Worm (Caenorhabditis elegans): ENCODE measurements around the gene rga-1.

The rga-1 gene

DNA sequence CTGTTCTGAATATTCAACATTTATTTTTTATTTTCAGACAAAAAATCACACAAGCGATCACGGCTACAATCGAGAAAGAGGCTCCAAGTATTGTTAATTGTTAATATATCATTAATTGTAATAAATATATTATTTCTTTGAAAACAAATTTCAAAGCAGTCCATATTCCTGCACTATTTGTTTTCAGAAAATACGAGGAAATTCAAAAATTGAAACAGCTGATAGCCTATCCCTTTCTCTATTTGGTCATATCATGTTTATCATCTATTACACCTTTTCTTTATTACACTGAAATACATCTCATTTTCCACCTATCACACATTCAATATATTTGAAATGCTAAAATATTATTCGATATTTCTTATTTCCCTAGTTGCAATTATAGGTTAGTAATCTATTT, 19.7 kb upstream of the rga-1 start, which contains the start of gene W02B12.13:
W02B12.13 (plus strand) TSS at position 301 of the 400 bp plus-strand sequence.
- TF ChIP-seq scrt-1 (GFP tag; IDR thresholded peaks at IDR 0.05) (no peak), aly-1 (tag; optimal IDR thresholded peaks at IDR 0.05) (no peak), tra-4 (tag; optimal IDR thresholded peaks at IDR 0.05) (no peak)

ce11 chrII:11448753-11449152, 15.9 kb upstream of the rga-1 start, which contains the start of gene W02B12.1:
Gene W02B12.1, plus strand, starts transcription at chrII:11449021.
- no peak for TF ChIP-seq flt-1 (GFP tag; IDR thresholded peaks at IDR 0.05)
- TF ChIP-seq tra-4 (tag; optimal IDR thresholded peaks at IDR 0.05), result no peak
- no peak for TF ChIP-seq hmg-4 (GFP tag; optimal IDR thresholded peaks at IDR 0.05)
- TF ChIP-seq ceh-13 (GFP tag; optimal IDR thresholded peaks at IDR 0.05), result no peak
- TF ChIP-seq hnd-1 (tag; optimal IDR thresholded peaks at IDR 0.05), result no peak
- TF ChIP-seq ama-1 (optimal IDR thresholded peaks at IDR 0.05), result no peak
- TF ChIP-seq hmbx-1 (tag; optimal IDR thresholded peaks at IDR 0.05), result no peak
- TF ChIP-seq aly-1 (tag; optimal IDR thresholded peaks at IDR 0.05), result no peak

ce11 chrII:11450882-11451281, 13.8 kb upstream of the rga-1 start:
- TF ChIP-seq ama-1 (optimal IDR thresholded peaks at IDR 0.05) (no peak), sea-1 (GFP tag; conservative IDR thresholded peaks at IDR 0.05) (no peak), ceh-36 (tag; optimal IDR thresholded peaks at IDR 0.05) (no peak), tra-4 (tag; optimal IDR thresholded peaks at IDR 0.05) (no peak), ets-7 (tag; optimal IDR thresholded peaks at IDR 0.05) (no peak), hmbx-1 (tag; optimal IDR thresholded peaks at IDR 0.05) (no peak), hnd-1 (tag; optimal IDR thresholded peaks at IDR 0.05) (no peak), ceh-13 (GFP tag; optimal IDR thresholded peaks at IDR 0.05) (no peak), scrt-1 (GFP tag; IDR thresholded peaks at IDR 0.05) (no peak), tbx-11 (GFP tag; IDR thresholded peaks at IDR 0.05) (no peak), hmg-4 (GFP tag; optimal IDR thresholded peaks at IDR 0.05) (no peak), tbx-37 (GFP tag; conservative IDR thresholded peaks at IDR 0.05) (no peak), F13C5.2 (tag; optimal IDR thresholded peaks at IDR 0.05) (no peak), flt-1 (GFP tag; IDR thresholded peaks at IDR 0.05) (no peak), B0310.2 (tag; optimal IDR thresholded peaks at IDR 0.05) (no peak), aly-1 (tag; optimal IDR thresholded peaks at IDR 0.05) (no peak), pes-1 (GFP tag; IDR thresholded peaks at IDR 0.05) (no peak)

DNA sequence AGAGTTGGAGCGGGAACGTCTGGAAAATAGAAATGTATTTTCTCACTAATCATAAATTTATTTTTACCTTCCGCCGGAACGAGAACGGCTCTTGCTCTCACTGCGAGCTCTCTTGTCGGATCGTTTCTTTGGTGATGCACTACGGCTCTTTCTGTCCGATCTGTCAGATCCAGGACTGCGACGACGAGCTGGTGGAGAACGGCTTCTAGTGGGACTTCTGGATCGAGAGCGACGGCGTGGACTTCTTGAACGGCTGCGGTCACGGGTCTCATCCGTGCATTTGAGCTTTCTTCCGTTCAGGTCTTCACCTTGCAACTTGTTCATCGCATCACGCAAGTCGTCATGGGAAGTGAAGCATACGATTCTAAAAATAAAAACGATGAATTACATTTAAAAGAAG, 13.0 kb upstream of the rga-1 start:
- TF ChIP-seq hmg-4 (GFP tag; optimal IDR thresholded peaks at IDR 0.05) (no peak), ama-1 (optimal IDR thresholded peaks at IDR 0.05) (no peak), F13C5.2 (tag; optimal IDR thresholded peaks at IDR 0.05) (no peak), tbx-11 (GFP tag; IDR thresholded peaks at IDR 0.05) (no peak), flt-1 (GFP tag; IDR thresholded peaks at IDR 0.05) (no peak), tra-4 (tag; optimal IDR thresholded peaks at IDR 0.05) (no peak), tbx-37 (GFP tag; conservative IDR thresholded peaks at IDR 0.05) (no peak), ceh-13 (GFP tag; optimal IDR thresholded peaks at IDR 0.05) (no peak), ceh-36 (tag; optimal IDR thresholded peaks at IDR 0.05) (no peak), B0310.2 (tag; optimal IDR thresholded peaks at IDR 0.05) (no peak), scrt-1 (GFP tag; IDR thresholded peaks at IDR 0.05) (no peak), hnd-1 (tag; optimal IDR thresholded peaks at IDR 0.05) (no peak), pes-1 (GFP tag; IDR thresholded peaks at IDR 0.05) (no peak), aly-1 (tag; optimal IDR thresholded peaks at IDR 0.05) (no peak), ets-7 (tag; optimal IDR thresholded peaks at IDR 0.05) (no peak), sea-1 (GFP tag; conservative IDR thresholded peaks at IDR 0.05) (no peak), hmbx-1 (tag; optimal IDR thresholded peaks at IDR 0.05) (no peak)

ce11 chrII:11452498-11453005, 12.1 kb upstream of the rga-1 start, which contains the start of gene rsp-2:
Gene rsp-2, minus strand, starts transcription at chrII:11452955.
- no peak for TF ChIP-seq aly-1 (tag; optimal IDR thresholded peaks at IDR 0.05)
- TF ChIP-seq scrt-1 (GFP tag; IDR thresholded peaks at IDR 0.05), result no peak
- no peak for TF ChIP-seq tra-4 (tag; optimal IDR thresholded peaks at IDR 0.05)
- TF ChIP-seq F13C5.2 (tag; optimal IDR thresholded peaks at IDR 0.05), result no peak
- TF ChIP-seq hmbx-1 (tag; optimal IDR thresholded peaks at IDR 0.05), result no peak
- TF ChIP-seq ceh-36 (tag; optimal IDR thresholded peaks at IDR 0.05), result no peak
- no peak for TF ChIP-seq flt-1 (GFP tag; IDR thresholded peaks at IDR 0.05)
- TF ChIP-seq ets-7 (tag; optimal IDR thresholded peaks at IDR 0.05), result no peak
- no peak for TF ChIP-seq tbx-37 (GFP tag; conservative IDR thresholded peaks at IDR 0.05)
- no peak for TF ChIP-seq ama-1 (optimal IDR thresholded peaks at IDR 0.05)
- TF ChIP-seq ceh-13 (GFP tag; optimal IDR thresholded peaks at IDR 0.05), result no peak
- TF ChIP-seq tbx-11 (GFP tag; IDR thresholded peaks at IDR 0.05), result no peak
- no peak for TF ChIP-seq pes-1 (GFP tag; IDR thresholded peaks at IDR 0.05)
- no peak for TF ChIP-seq sea-1 (GFP tag; conservative IDR thresholded peaks at IDR 0.05)
- TF ChIP-seq hnd-1 (tag; optimal IDR thresholded peaks at IDR 0.05), result no peak

ce11 chrII:11453025-11453424, 11.7 kb upstream of the rga-1 start, which contains the start of gene rsp-1:
Gene rsp-1, plus strand, starts transcription at chrII:11453362.
- no peak for TF ChIP-seq ets-7 (tag; optimal IDR thresholded peaks at IDR 0.05)
- peak; percentile 30 for TF ChIP-seq tra-4 (tag; optimal IDR thresholded peaks at IDR 0.05)
- TF ChIP-seq hmbx-1 (tag; optimal IDR thresholded peaks at IDR 0.05), result no peak
- peak; percentile 73 for TF ChIP-seq aly-1 (tag; optimal IDR thresholded peaks at IDR 0.05)
- no peak for TF ChIP-seq flt-1 (GFP tag; IDR thresholded peaks at IDR 0.05)
- peak; percentile 4 for TF ChIP-seq F13C5.2 (tag; optimal IDR thresholded peaks at IDR 0.05)
- TF ChIP-seq ceh-36 (tag; optimal IDR thresholded peaks at IDR 0.05), result peak; percentile 62
- peak; percentile 54; the same call in 1 of the 2 replicates for TF ChIP-seq pes-1 (GFP tag; IDR thresholded peaks at IDR 0.05)
- TF ChIP-seq hnd-1 (tag; optimal IDR thresholded peaks at IDR 0.05), result no peak
- TF ChIP-seq scrt-1 (GFP tag; IDR thresholded peaks at IDR 0.05), result peak; percentile 48; the same call in 1 of the 2 replicates
- peak; percentile 55 for TF ChIP-seq hmg-4 (GFP tag; optimal IDR thresholded peaks at IDR 0.05)
- no peak for TF ChIP-seq tbx-11 (GFP tag; IDR thresholded peaks at IDR 0.05)
- TF ChIP-seq ceh-13 (GFP tag; optimal IDR thresholded peaks at IDR 0.05), result no peak
- TF ChIP-seq sea-1 (GFP tag; conservative IDR thresholded peaks at IDR 0.05), result no peak
- TF ChIP-seq B0310.2 (tag; optimal IDR thresholded peaks at IDR 0.05), result no peak
- TF ChIP-seq tbx-37 (GFP tag; conservative IDR thresholded peaks at IDR 0.05), result 0 out of 2 replicates have a peak, but pooled peaks have one; percentile 8

DNA sequence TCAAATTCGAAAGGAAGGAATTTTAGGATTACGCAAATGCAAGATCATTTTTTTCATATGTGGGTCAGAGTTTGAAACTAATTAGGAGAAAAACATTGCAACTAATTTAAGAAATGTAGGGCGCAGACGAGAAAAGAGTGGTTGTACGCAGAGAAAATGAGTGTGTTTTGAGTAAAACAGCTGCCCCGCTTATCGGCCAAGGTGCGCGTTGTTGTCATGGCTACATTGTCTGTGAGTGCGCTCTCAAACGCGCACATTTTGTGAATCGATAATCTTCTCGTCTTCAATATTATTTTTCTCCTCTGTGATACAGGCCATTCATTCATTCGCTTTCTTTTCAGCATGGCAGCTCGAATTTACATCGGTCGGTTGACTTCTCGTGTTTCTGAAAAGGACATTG, 11.1 kb upstream of the rga-1 start:
- no peak for TF ChIP-seq scrt-1 (GFP tag; IDR thresholded peaks at IDR 0.05)
- no peak for TF ChIP-seq ceh-13 (GFP tag; optimal IDR thresholded peaks at IDR 0.05)
- no peak for TF ChIP-seq tbx-37 (GFP tag; conservative IDR thresholded peaks at IDR 0.05)
- no peak for TF ChIP-seq aly-1 (tag; optimal IDR thresholded peaks at IDR 0.05)
- TF ChIP-seq tra-4 (tag; optimal IDR thresholded peaks at IDR 0.05), result no peak
- no peak for TF ChIP-seq hnd-1 (tag; optimal IDR thresholded peaks at IDR 0.05)
- TF ChIP-seq tbx-11 (GFP tag; IDR thresholded peaks at IDR 0.05), result no peak
- TF ChIP-seq F13C5.2 (tag; optimal IDR thresholded peaks at IDR 0.05), result no peak
- no peak for TF ChIP-seq hmg-4 (GFP tag; optimal IDR thresholded peaks at IDR 0.05)
- TF ChIP-seq sea-1 (GFP tag; conservative IDR thresholded peaks at IDR 0.05), result no peak
- TF ChIP-seq hmbx-1 (tag; optimal IDR thresholded peaks at IDR 0.05), result no peak
- no peak for TF ChIP-seq ceh-36 (tag; optimal IDR thresholded peaks at IDR 0.05)
- TF ChIP-seq ets-7 (tag; optimal IDR thresholded peaks at IDR 0.05), result no peak

Measured in whole organism, early embryonic.